Worm (Caenorhabditis elegans) whole organism, L1 larva: Measurements from ENCODE around the gene F09G2.1.

Source experiments
- C04F5.9 ChIP-seq: sonication (generic microtip); optimal IDR thresholded peaks from 2 replicates; lab custom pipeline; 2016; ENCODE audit warnings: missing genetic modification characterization, missing compliant biosample characterization
- F16B12.6 ChIP-seq: fragments of 150-350 bp; optimal IDR thresholded peaks from 2 replicates; lab custom pipeline; 2014; ENCODE audit warnings: missing biosample characterization, missing genetic modification characterization
- aha-1 ChIP-seq: fragments of 150-350 bp; optimal IDR thresholded peaks from 2 replicates; lab custom pipeline; 2014; ENCODE audit warnings: missing biosample characterization, missing genetic modification characterization
- alr-1 ChIP-seq: fragments of 200-800 bp; sonication (Bioruptor generic); optimal IDR thresholded peaks from 2 replicates; lab custom pipeline; 2018; ENCODE audit warnings: borderline replicate concordance, mild to moderate bottlenecking, missing genetic modification characterization, missing compliant biosample characterization
- blmp-1 ChIP-seq: fragments of 150-350 bp; optimal IDR thresholded peaks from 2 replicates; lab custom pipeline; 2014; ENCODE audit warnings: missing biosample characterization, missing genetic modification characterization
- ceh-8 ChIP-seq: fragments of 200-800 bp; sonication (Bioruptor generic); optimal IDR thresholded peaks from 2 replicates; lab custom pipeline; 2018; ENCODE audit warnings: mild to moderate bottlenecking, missing genetic modification characterization, moderate library complexity, missing compliant biosample characterization
- ceh-82 ChIP-seq, 3 experiments: fragments of 150-350 bp in 1 of 3; sonication (generic microtip) in 2 of 3; optimal IDR thresholded peaks; 2 replicates each; lab custom pipeline; 2014 to 2017; ENCODE audit warnings: missing biosample characterization in 3 of 3, missing genetic modification characterization in 3 of 3
- ces-1 ChIP-seq: fragments of 150-350 bp; optimal IDR thresholded peaks from 2 replicates; lab custom pipeline; 2014; ENCODE audit warnings: missing biosample characterization, missing genetic modification reagents, missing genetic modification characterization
- dpl-1 ChIP-seq, 3 experiments: fragments of 150-350 bp in 2 of 3; sonication (generic microtip) in 1 of 3; optimal IDR thresholded peaks; 2 replicates each; lab custom pipeline; 2014 to 2017; ENCODE audit warnings: missing biosample characterization in 3 of 3, missing genetic modification characterization in 3 of 3, missing genetic modification reagents in 3 of 3
- dsc-1 ChIP-seq: sonication (generic microtip); optimal IDR thresholded peaks from 2 replicates; lab custom pipeline; 2016; ENCODE audit warnings: mild to moderate bottlenecking, missing genetic modification characterization, missing compliant biosample characterization
- efl-1 ChIP-seq, 4 experiments: fragments of 150-350 bp; optimal IDR thresholded peaks in 3 of 4; peaks in 1 of 4; 1 replicate in 1 of 4; 2 replicates in 3 of 4; lab custom pipeline; 2014; ENCODE audit warnings: missing biosample characterization in 2 of 4, missing genetic modification characterization in 2 of 4, missing genetic modification reagents in 2 of 4
- efl-3 ChIP-seq: fragments of 200-800 bp; sonication (Bioruptor generic); optimal IDR thresholded peaks from 2 replicates; lab custom pipeline; 2018; ENCODE audit warnings: mild to moderate bottlenecking, missing genetic modification characterization, missing compliant biosample characterization
- egl-13 ChIP-seq: sonication (generic microtip); optimal IDR thresholded peaks from 2 replicates; lab custom pipeline; 2016; ENCODE audit warnings: missing genotype, missing genetic modification reagents, missing genetic modification characterization, missing compliant biosample characterization
- egl-27 ChIP-seq, 2 experiments: fragments of 150-350 bp in 1 of 2; sonication (generic microtip); optimal IDR thresholded peaks; 3 replicates each; lab custom pipeline; 2017 to 2018; ENCODE audit warnings: missing biosample characterization in 2 of 2, missing genetic modification characterization in 2 of 2, missing genetic modification reagents in 2 of 2
- elt-3 ChIP-seq, 6 experiments: fragments of 150-350 bp in 1 of 6; sonication (generic microtip); optimal IDR thresholded peaks; 2 replicates each; lab custom pipeline; 2017 to 2018; ENCODE audit warnings: missing biosample characterization in 6 of 6, missing genetic modification characterization in 6 of 6, inconsistent platforms in 1 of 6
- fkh-10 ChIP-seq: sonication (generic microtip); optimal IDR thresholded peaks from 2 replicates; lab custom pipeline; 2017; ENCODE audit warnings: missing biosample characterization, missing genetic modification reagents, missing genetic modification characterization
- grh-1 ChIP-seq: fragments of 200-800 bp; sonication (Bioruptor generic); IDR thresholded peaks from 2 replicates; pipeline ENCODE4 v1.3.6; 2022; ENCODE audit warnings: missing genetic modification reagents, missing genetic modification characterization, missing compliant biosample characterization
- hlh-4 ChIP-seq: sonication (generic microtip); optimal IDR thresholded peaks from 2 replicates; lab custom pipeline; 2016; ENCODE audit warnings: mild to moderate bottlenecking, missing genetic modification characterization, missing compliant biosample characterization
- isw-1 ChIP-seq: fragments of 200-800 bp; sonication (Bioruptor generic); IDR thresholded peaks from 2 replicates; pipeline ENCODE4 v1.3.6; 2022; ENCODE audit warnings: missing genetic modification characterization, missing compliant biosample characterization
- lin-13 ChIP-seq: fragments of 150-350 bp; optimal IDR thresholded peaks from 2 replicates; lab custom pipeline; 2014; ENCODE audit warnings: missing biosample characterization, missing genetic modification reagents, missing genetic modification characterization
- lin-14 ChIP-seq: fragments of 200-800 bp; sonication (Bioruptor generic); optimal IDR thresholded peaks from 2 replicates; lab custom pipeline; 2018; ENCODE audit warnings: mild to moderate bottlenecking, missing genetic modification characterization, moderate library complexity, missing compliant biosample characterization
- lin-15B ChIP-seq: fragments of 150-350 bp; sonication (generic microtip); optimal IDR thresholded peaks from 3 replicates; lab custom pipeline; 2014; ENCODE audit warnings: missing biosample characterization, missing genetic modification characterization
- lin-35 ChIP-seq, 2 experiments: fragments of 150-350 bp; optimal IDR thresholded peaks; 2 replicates each; lab custom pipeline; 2014; ENCODE audit warnings: missing biosample characterization in 2 of 2, missing genetic modification characterization in 2 of 2, missing genetic modification reagents in 2 of 2
- lin-39 ChIP-seq: fragments of 150-350 bp; optimal IDR thresholded peaks from 2 replicates; lab custom pipeline; 2014; ENCODE audit warnings: missing biosample characterization, missing genetic modification reagents, missing genetic modification characterization
- lsy-2 ChIP-seq, 2 experiments: fragments of 150-350 bp; optimal IDR thresholded peaks; 2 replicates each; lab custom pipeline; 2014; ENCODE audit warnings: missing biosample characterization in 2 of 2, missing genetic modification characterization in 2 of 2
- mef-2 ChIP-seq: fragments of 150-350 bp; optimal IDR thresholded peaks from 2 replicates; lab custom pipeline; 2014; ENCODE audit warnings: missing biosample characterization, missing genetic modification characterization
- mep-1 ChIP-seq: fragments of 150-350 bp; optimal IDR thresholded peaks from 2 replicates; lab custom pipeline; 2014; ENCODE audit warnings: missing biosample characterization, missing genetic modification characterization
- nhr-11 ChIP-seq: fragments of 150-350 bp; optimal IDR thresholded peaks from 2 replicates; lab custom pipeline; 2014; ENCODE audit warnings: missing biosample characterization, missing genetic modification characterization
- nhr-237 ChIP-seq: fragments of 150-350 bp; optimal IDR thresholded peaks from 2 replicates; lab custom pipeline; 2014; ENCODE audit warnings: missing biosample characterization, missing genetic modification characterization
- nhr-76 ChIP-seq: sonication (generic microtip); optimal IDR thresholded peaks from 2 replicates; lab custom pipeline; 2017; ENCODE audit warnings: missing biosample characterization, missing genetic modification characterization
- pqm-1 ChIP-seq: sonication (generic microtip); optimal IDR thresholded peaks from 3 replicates; lab custom pipeline; 2017; ENCODE audit warnings: missing biosample characterization, missing genetic modification characterization
- skn-1 ChIP-seq: fragments of 150-350 bp; optimal IDR thresholded peaks from 2 replicates; lab custom pipeline; 2014; ENCODE audit warnings: missing biosample characterization, missing genetic modification characterization
- snpc-4 ChIP-seq: fragments of 150-350 bp; optimal IDR thresholded peaks from 2 replicates; lab custom pipeline; 2014; ENCODE audit warnings: missing biosample characterization, missing genetic modification characterization
- sptf-1 ChIP-seq: fragments of 150-350 bp; optimal IDR thresholded peaks from 2 replicates; lab custom pipeline; 2014; ENCODE audit warnings: missing biosample characterization, missing genetic modification characterization
- unc-62 ChIP-seq: fragments of 150-350 bp; optimal IDR thresholded peaks from 2 replicates; lab custom pipeline; 2014; ENCODE audit warnings: missing biosample characterization, missing genetic modification reagents, missing genetic modification characterization
- unc-86 ChIP-seq: sonication (generic microtip); optimal IDR thresholded peaks from 2 replicates; lab custom pipeline; 2016; ENCODE audit warnings: missing genetic modification characterization, missing compliant biosample characterization
- unc-98 ChIP-seq: fragments of 200-800 bp; sonication (Bioruptor generic); IDR thresholded peaks from 2 replicates; pipeline ENCODE4 v1.3.6; 2022; ENCODE audit warnings: missing genetic modification characterization, missing compliant biosample characterization
- vab-15 ChIP-seq: sonication (generic microtip); optimal IDR thresholded peaks from 2 replicates; lab custom pipeline; 2017; ENCODE audit warnings: missing genotype, mild to moderate bottlenecking, missing genetic modification characterization, missing compliant biosample characterization
- ztf-11 ChIP-seq, 2 experiments: sonication (generic microtip); optimal IDR thresholded peaks; 2 replicates each; lab custom pipeline; 2016 to 2017; ENCODE audit warnings: missing genetic modification characterization in 2 of 2, missing biosample characterization in 1 of 2, missing compliant biosample characterization in 1 of 2

F09G2.1 gene

DNA sequence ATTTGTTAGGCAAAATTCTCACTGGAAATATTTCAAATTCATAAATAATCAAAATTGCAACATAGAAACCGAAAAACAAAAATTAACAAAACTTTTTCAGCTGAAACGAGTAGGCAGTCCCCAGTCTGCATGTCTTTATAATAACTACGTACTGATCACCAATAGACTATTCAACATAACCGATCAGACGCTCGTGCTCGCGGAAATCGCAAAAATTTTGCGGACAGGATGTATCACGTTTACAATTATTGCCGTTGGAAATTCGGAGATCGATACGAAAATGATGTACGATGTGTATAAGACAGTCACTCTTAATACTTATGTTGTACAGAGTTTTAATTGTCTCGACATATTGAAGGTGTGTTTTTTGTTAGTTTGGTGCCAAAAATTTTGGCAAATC, 1.3 kb downstream of the F09G2.1 start:
- TF ChIP-seq unc-86 (tag; lab: Kevin White, UChicago) (no peak), sptf-1 (tag; lab: Kevin White, UChicago) (no peak), lin-39 (no peak), lin-14 (GFP tag; lab: Kevin White, UChicago) (no peak), lin-13 (no peak), lin-35 (GFP tag; optimal IDR thresholded peaks at IDR 0.05; lab: Kevin White, UChicago) (no peak), efl-1 (optimal IDR thresholded peaks at IDR 0.05; lab: Kevin White, UChicago) (no peak), efl-1 (GFP tag; optimal IDR thresholded peaks at IDR 0.05 in 1 of 2; lab: Kevin White, UChicago) (peak in 1 of 2 experiments; percentile 21)

DNA sequence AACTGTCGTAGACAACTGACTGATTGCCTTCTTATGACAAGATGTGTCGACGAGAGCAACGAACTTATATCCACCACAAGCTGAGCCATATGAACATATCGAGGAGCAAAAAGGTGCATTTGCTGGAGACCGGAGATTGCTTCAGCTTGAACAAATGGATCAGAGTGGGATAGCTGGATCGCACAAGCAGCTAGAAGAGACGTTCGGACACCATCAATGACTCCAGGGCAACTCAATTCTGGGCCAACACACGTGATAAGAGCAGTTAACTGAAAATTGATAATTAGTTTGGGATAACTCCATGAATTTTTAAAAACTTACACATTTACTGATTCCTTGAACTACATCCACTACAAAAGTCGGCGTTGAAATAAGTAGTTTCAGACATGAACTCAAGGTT, 9.0 kb downstream of the F09G2.1 start:
- TF ChIP-seq efl-1 (optimal IDR thresholded peaks at IDR 0.05; lab: Kevin White, UChicago) (no peak), efl-1 (GFP tag; optimal IDR thresholded peaks at IDR 0.05 in 1 of 2; lab: Kevin White, UChicago) (peak in 1 of 2 experiments; percentile 82), alr-1 (no peak)

DNA sequence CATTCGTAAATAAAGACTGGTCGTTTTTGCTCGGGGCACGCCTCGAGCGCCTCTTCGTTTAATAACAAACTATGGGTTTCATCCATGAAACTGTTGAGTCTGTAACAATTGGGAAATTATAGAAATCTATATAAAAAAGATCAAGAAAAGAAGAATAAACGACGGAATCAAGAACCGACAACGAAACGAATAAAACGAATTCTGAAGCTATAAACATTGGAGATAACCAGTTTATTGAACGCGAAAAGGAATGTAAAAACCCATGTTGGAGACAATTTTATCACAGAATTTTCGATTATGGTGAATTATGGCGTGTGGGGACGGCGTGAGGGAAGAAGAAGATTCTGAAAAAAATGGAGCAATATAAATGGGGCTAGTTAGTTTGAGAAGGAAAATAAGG, 14.8 kb downstream of the F09G2.1 start, which contains the start of gene soap-1:
Gene soap-1 (minus strand): TSS at position 101 of the 400 bp plus-strand sequence.
- TF ChIP-seq pqm-1 (no peak), dsc-1 (tag; lab: Kevin White, UChicago) (no peak), grh-1 (no peak), nhr-76 (tag; lab: Kevin White, UChicago) (no peak), C04F5.9 (no peak), lin-15B (no peak), fkh-10 (no peak), unc-62 (GFP tag; lab: Kevin White, UChicago) (no peak), efl-1 (optimal IDR thresholded peaks at IDR 0.05; lab: Kevin White, UChicago) (no peak), efl-1 (GFP tag; optimal IDR thresholded peaks at IDR 0.05 in 1 of 2; lab: Kevin White, UChicago) (no peak), F16B12.6 (tag; lab: Kevin White, UChicago) (no peak), mep-1 (tag; lab: Kevin White, UChicago) (no peak), ces-1 (GFP tag; lab: Kevin White, UChicago) (no peak), aha-1 (no peak), blmp-1 (tag; lab: Kevin White, UChicago) (no peak), nhr-237 (tag; lab: Kevin White, UChicago) (no peak)
- TF ChIP-seq, all 84 proteins: peak for 0

DNA sequence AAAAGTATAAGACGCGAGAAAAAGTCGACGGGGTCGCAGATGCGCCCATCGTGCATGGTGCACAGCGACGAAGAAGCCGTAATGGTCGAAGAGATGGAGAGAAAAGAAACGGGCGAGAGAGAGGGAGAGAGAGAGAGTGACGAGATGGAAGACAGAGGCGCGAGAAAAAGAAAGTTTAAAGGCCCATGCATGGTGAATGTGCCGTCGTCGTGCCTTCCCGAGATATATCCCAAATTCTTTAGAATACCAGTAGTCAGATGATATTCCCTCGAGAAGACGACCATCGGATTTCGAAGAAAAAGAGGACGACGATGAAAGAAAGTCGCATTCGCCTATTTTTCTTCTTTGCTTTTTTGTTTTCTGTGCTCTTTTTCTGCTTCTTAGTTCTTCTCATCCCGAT, 16.0 kb downstream of the F09G2.1 start:
- TF ChIP-seq egl-13 (tag; lab: Kevin White, UChicago): no peak
- peak; percentile 4 to 11 for TF ChIP-seq efl-1 (optimal IDR thresholded peaks at IDR 0.05; lab: Kevin White, UChicago)
- TF ChIP-seq efl-1 (GFP tag; optimal IDR thresholded peaks at IDR 0.05 in 1 of 2; lab: Kevin White, UChicago): no peak
- no peak for TF ChIP-seq efl-3
- peak in 1 of 2 experiments; percentile 22 for TF ChIP-seq lsy-2 (tag; optimal IDR thresholded peaks at IDR 0.05; lab: Kevin White, UChicago)
- TF ChIP-seq dpl-1 (GFP tag; optimal IDR thresholded peaks at IDR 0.05; lab: Kevin White, UChicago): peak in 1 of 3 experiments; percentile 0
- TF ChIP-seq isw-1: peak; percentile 20
- peak in 1 of 3 experiments; percentile 19 for TF ChIP-seq ceh-82 (tag; optimal IDR thresholded peaks at IDR 0.05; lab: Kevin White, UChicago)
- peak; percentile 54 for TF ChIP-seq lin-14 (GFP tag; lab: Kevin White, UChicago)
- peak; percentile 1 for TF ChIP-seq unc-86 (tag; lab: Kevin White, UChicago)
- no peak for TF ChIP-seq skn-1

DNA sequence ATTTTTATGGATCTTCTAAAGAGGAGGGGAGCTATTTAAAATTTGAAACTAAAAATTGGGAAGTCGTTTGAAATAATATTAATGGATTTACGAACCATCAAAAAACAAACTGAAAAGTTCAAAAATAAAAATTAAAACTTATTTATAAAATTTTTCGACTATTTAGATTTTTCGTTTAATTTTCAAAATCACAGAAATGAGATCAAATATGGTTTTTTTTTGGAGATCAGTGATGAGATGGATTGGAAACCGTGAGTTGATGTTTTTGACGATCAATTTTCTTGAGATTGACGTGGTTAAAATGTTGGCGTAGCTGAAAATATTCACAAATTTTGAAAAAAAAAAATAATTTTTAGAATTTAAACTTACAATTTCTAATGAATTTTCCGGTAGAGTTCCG, 19.0 kb downstream of the F09G2.1 start, which contains the start of gene C13F10.5:
Gene C13F10.5 (minus strand): TSS at position 101 of the 400 bp plus-strand sequence.
- TF ChIP-seq ceh-8 (GFP tag; lab: Kevin White, UChicago) (no peak), vab-15 (tag; lab: Kevin White, UChicago) (no peak), hlh-4 (no peak), ztf-11 (tag; optimal IDR thresholded peaks at IDR 0.05; lab: Kevin White, UChicago) (no peak), mef-2 (tag; lab: Kevin White, UChicago) (no peak), snpc-4 (tag; lab: Kevin White, UChicago) (no peak), nhr-11 (tag; lab: Kevin White, UChicago) (no peak), aha-1 (no peak), skn-1 (no peak), elt-3 (tag; optimal IDR thresholded peaks at IDR 0.05; lab: Kevin White, UChicago) (no peak), unc-98 (no peak), egl-27 (tag; optimal IDR thresholded peaks at IDR 0.05; lab: Kevin White, UChicago) (no peak)
